Worm (Caenorhabditis elegans) whole organism, L3 larva: ENCODE measurements around the gene fbxa-172.
"Not testable (repeated sequence)": the region's sequence is repeated elsewhere in the genome, so short reads cannot be mapped to it uniquely, and the experiment has no call there.

Experiments
- R02D3.7 ChIP-seq: fragments of 150-350 bp; optimal IDR thresholded peaks from 2 replicates; lab custom pipeline; 2014; ENCODE audit warnings: missing biosample characterization, missing genetic modification characterization
- ZK546.5 ChIP-seq: sonication (generic microtip); optimal IDR thresholded peaks from 2 replicates; lab custom pipeline; 2017; ENCODE audit warnings: missing biosample characterization, missing genetic modification characterization
- aly-2 ChIP-seq: fragments of 150-350 bp; optimal IDR thresholded peaks from 2 replicates; lab custom pipeline; 2014; ENCODE audit warnings: missing biosample characterization, missing genetic modification characterization
- ama-1 ChIP-seq: fragments of 150-350 bp; optimal IDR thresholded peaks from 2 replicates; lab custom pipeline; 2018
- ceh-16 ChIP-seq: sonication (generic microtip); optimal IDR thresholded peaks from 2 replicates; lab custom pipeline; 2017; ENCODE audit warnings: missing biosample characterization, missing genetic modification characterization
- ceh-28 ChIP-seq: fragments of 150-350 bp; optimal IDR thresholded peaks from 2 replicates; lab custom pipeline; 2014; ENCODE audit warnings: missing biosample characterization, missing genetic modification reagents, missing genetic modification characterization
- ceh-82 ChIP-seq: fragments of 150-350 bp; optimal IDR thresholded peaks from 2 replicates; lab custom pipeline; 2014; ENCODE audit warnings: missing biosample characterization, missing genetic modification characterization
- egl-5 ChIP-seq: fragments of 150-350 bp; optimal IDR thresholded peaks from 2 replicates; lab custom pipeline; 2017; ENCODE audit warnings: missing biosample characterization, missing genetic modification reagents, missing genetic modification characterization, inconsistent platforms
- elt-1 ChIP-seq: fragments of 150-350 bp; optimal IDR thresholded peaks from 2 replicates; lab custom pipeline; 2014; ENCODE audit warnings: missing biosample characterization, missing genetic modification characterization
- eor-1 ChIP-seq, 2 experiments: fragments of 150-350 bp; optimal IDR thresholded peaks; 2 replicates each; lab custom pipeline; 2014 to 2018; ENCODE audit warnings: missing biosample characterization in 2 of 2, missing genetic modification characterization in 2 of 2
- fkh-10 ChIP-seq: sonication (generic microtip); optimal IDR thresholded peaks from 2 replicates; lab custom pipeline; 2017; ENCODE audit warnings: missing biosample characterization, missing genetic modification reagents, missing genetic modification characterization
- fkh-2 ChIP-seq: fragments of 150-350 bp; optimal IDR thresholded peaks from 2 replicates; lab custom pipeline; 2014; ENCODE audit warnings: missing biosample characterization, missing genetic modification reagents, missing genetic modification characterization
- fos-1 ChIP-seq: fragments of 150-350 bp; optimal IDR thresholded peaks from 2 replicates; lab custom pipeline; 2014; ENCODE audit warnings: missing biosample characterization, missing genetic modification characterization
- hmg-11 ChIP-seq: sonication (generic microtip); optimal IDR thresholded peaks from 2 replicates; lab custom pipeline; 2016; ENCODE audit warnings: missing genetic modification characterization, missing compliant biosample characterization
- jun-1 ChIP-seq: fragments of 150-350 bp; optimal IDR thresholded peaks from 2 replicates; lab custom pipeline; 2014; ENCODE audit warnings: missing biosample characterization, missing genetic modification reagents, missing genetic modification characterization
- lin-15B ChIP-seq: fragments of 150-350 bp; optimal IDR thresholded peaks from 2 replicates; lab custom pipeline; 2014; ENCODE audit warnings: missing biosample characterization, missing genetic modification characterization
- lsy-12 ChIP-seq: sonication (generic microtip); optimal IDR thresholded peaks from 2 replicates; lab custom pipeline; 2016; ENCODE audit warnings: mild to moderate bottlenecking, missing genetic modification characterization, missing compliant biosample characterization
- nfya-1 ChIP-seq: sonication (generic microtip); optimal IDR thresholded peaks from 2 replicates; lab custom pipeline; 2017; ENCODE audit warnings: missing genetic modification characterization, mild to moderate bottlenecking, missing compliant biosample characterization, antibody characterized with exemption, moderate library complexity; ENCODE audit not compliant: insufficient read depth
- nhr-11 ChIP-seq: fragments of 150-350 bp; optimal IDR thresholded peaks from 2 replicates; lab custom pipeline; 2014; ENCODE audit warnings: missing biosample characterization, missing genetic modification characterization
- nhr-12 ChIP-seq: fragments of 150-350 bp; optimal IDR thresholded peaks from 2 replicates; lab custom pipeline; 2014; ENCODE audit warnings: missing biosample characterization, missing genetic modification characterization
- nhr-23 ChIP-seq: fragments of 150-350 bp; optimal IDR thresholded peaks from 2 replicates; lab custom pipeline; 2014; ENCODE audit warnings: missing biosample characterization, missing genetic modification reagents, missing genetic modification characterization
- nhr-237 ChIP-seq: fragments of 150-350 bp; optimal IDR thresholded peaks from 2 replicates; lab custom pipeline; 2014; ENCODE audit warnings: missing biosample characterization, missing genetic modification characterization
- nhr-25 ChIP-seq: sonication (generic microtip); optimal IDR thresholded peaks from 2 replicates; lab custom pipeline; 2017; ENCODE audit warnings: missing biosample characterization, missing genetic modification characterization
- nhr-28 ChIP-seq: fragments of 150-350 bp; optimal IDR thresholded peaks from 2 replicates; lab custom pipeline; 2014; ENCODE audit warnings: missing biosample characterization, missing genetic modification characterization
- nhr-43 ChIP-seq: sonication (generic microtip); optimal IDR thresholded peaks from 2 replicates; lab custom pipeline; 2016; ENCODE audit warnings: mild to moderate bottlenecking, missing genetic modification characterization, missing compliant biosample characterization; ENCODE audit not compliant: poor library complexity, severe bottlenecking
- nhr-76 ChIP-seq: fragments of 150-350 bp; sonication (generic microtip); optimal IDR thresholded peaks from 5 replicates; lab custom pipeline; 2014; ENCODE audit warnings: missing biosample characterization, missing genetic modification characterization
- nhr-77 ChIP-seq: fragments of 150-350 bp; optimal IDR thresholded peaks from 2 replicates; lab custom pipeline; 2014; ENCODE audit warnings: missing biosample characterization, missing genetic modification characterization
- pha-4 ChIP-seq: fragments of 150-350 bp; optimal IDR thresholded peaks from 2 replicates; lab custom pipeline; 2014; ENCODE audit warnings: missing biosample characterization, missing genetic modification reagents, missing genetic modification characterization
- snpc-4 ChIP-seq: fragments of 150-350 bp; optimal IDR thresholded peaks from 2 replicates; lab custom pipeline; 2014; ENCODE audit warnings: missing biosample characterization, missing genetic modification characterization
- unc-39 ChIP-seq: sonication (generic microtip); optimal IDR thresholded peaks from 4 replicates; lab custom pipeline; 2017; ENCODE audit warnings: missing biosample characterization, missing genetic modification characterization
- zag-1 ChIP-seq: fragments of 150-350 bp; optimal IDR thresholded peaks from 2 replicates; lab custom pipeline; 2014; ENCODE audit warnings: missing biosample characterization, missing genetic modification characterization
- ztf-11 ChIP-seq: fragments of 150-350 bp; optimal IDR thresholded peaks from 2 replicates; lab custom pipeline; 2014; ENCODE audit warnings: missing biosample characterization, missing genetic modification characterization
- ztf-4 ChIP-seq: fragments of 150-350 bp; optimal IDR thresholded peaks from 2 replicates; lab custom pipeline; 2014; ENCODE audit warnings: missing biosample characterization, missing genetic modification characterization

The fbxa-172 gene

ce11 chrV:17558377-17558776 lies 669 bp upstream of the fbxa-172 start, which contains the start of gene fbxa-174:
Gene fbxa-174, minus strand, starts transcription at chrV:17558477.
- no peak for TF ChIP-seq hmg-11 (tag; lab: Kevin White, UChicago)
- no peak for TF ChIP-seq elt-1 (tag; lab: Kevin White, UChicago)
- TF ChIP-seq pha-4: no peak
- TF ChIP-seq nhr-28 (tag; lab: Kevin White, UChicago): no peak
- no peak for TF ChIP-seq ceh-16
- TF ChIP-seq R02D3.7 (tag; lab: Kevin White, UChicago): no peak
- TF ChIP-seq nhr-77 (tag; lab: Kevin White, UChicago): no peak
- TF ChIP-seq ZK546.5: no peak
- no peak for TF ChIP-seq lin-15B (tag; lab: Kevin White, UChicago)
- no peak for TF ChIP-seq fkh-10 (GFP tag; lab: Kevin White, UChicago)
- TF ChIP-seq fkh-2 (tag; lab: Kevin White, UChicago): no peak
- no peak for TF ChIP-seq nhr-43 (tag; lab: Kevin White, UChicago)
- no peak for TF ChIP-seq aly-2 (tag; lab: Kevin White, UChicago)
- TF ChIP-seq nhr-237 (tag; lab: Kevin White, UChicago): no peak
- TF ChIP-seq fos-1 (tag; lab: Kevin White, UChicago): no peak
- no peak for TF ChIP-seq ztf-4 (tag; lab: Kevin White, UChicago)
- no peak for TF ChIP-seq ceh-28 (tag; lab: Kevin White, UChicago)

DNA sequence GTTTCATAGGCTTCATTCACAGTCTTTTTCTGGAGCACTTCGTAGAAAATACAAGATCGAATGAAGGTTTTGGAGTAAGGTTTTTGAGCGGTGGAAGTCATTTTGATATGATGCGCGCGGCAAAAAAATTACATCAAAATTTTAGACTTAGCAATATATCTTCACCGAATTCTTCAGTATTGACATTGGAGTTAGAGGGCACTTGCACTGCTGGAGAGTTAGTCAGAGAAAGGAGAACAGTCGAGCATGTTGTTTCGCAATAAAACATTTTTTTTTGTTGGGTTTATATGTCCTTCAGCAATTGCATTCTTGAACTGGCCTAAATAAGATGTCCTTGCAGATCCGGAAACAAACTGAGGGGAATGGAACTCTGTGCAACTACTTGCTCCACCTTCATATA lies 6.9 kb downstream of the fbxa-172 start, which contains the start of gene fbxa-171:
Gene fbxa-171 (minus strand): TSS at position 101 of the 400 bp plus-strand sequence.
- TF ChIP-seq lin-15B (tag; lab: Kevin White, UChicago) (no peak), nhr-11 (tag; lab: Kevin White, UChicago) (no peak), fos-1 (tag; lab: Kevin White, UChicago) (no peak), hmg-11 (tag; lab: Kevin White, UChicago) (no peak), zag-1 (tag; lab: Kevin White, UChicago) (no peak), egl-5 (tag; lab: Kevin White, UChicago) (no peak), fkh-10 (GFP tag; lab: Kevin White, UChicago) (no peak), nhr-77 (tag; lab: Kevin White, UChicago) (no peak), nhr-76 (tag; lab: Kevin White, UChicago) (no peak), ceh-82 (no peak)

DNA sequence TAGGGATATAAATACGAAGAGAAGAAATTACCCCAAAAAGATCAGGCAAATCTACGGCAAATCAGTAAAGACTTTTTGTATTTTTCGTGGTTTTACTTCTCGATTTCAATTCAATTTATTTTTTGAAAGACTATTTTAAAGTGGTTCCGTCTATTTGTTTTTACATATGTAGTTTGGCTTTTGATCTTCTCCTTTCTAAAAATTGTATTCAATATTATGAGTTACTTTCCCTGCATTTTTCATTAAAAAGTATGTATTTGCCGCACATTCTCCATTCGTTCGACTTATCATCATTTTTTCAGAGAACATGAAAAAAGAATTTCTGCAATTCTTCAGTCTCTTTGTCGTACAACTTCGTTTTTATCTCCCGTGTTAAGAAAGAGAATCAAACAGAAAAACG lies 7.8 kb downstream of the fbxa-172 start, which contains the start of gene C38D9.2:
Gene C38D9.2 (plus strand): TSS at position 301 of the 400 bp plus-strand sequence.
- TF ChIP-seq ZK546.5: no peak
- no peak for TF ChIP-seq lsy-12
- TF ChIP-seq snpc-4 (tag; lab: Kevin White, UChicago): no peak
- no peak for TF ChIP-seq ztf-4 (tag; lab: Kevin White, UChicago)

- TF ChIP-seq nhr-237 (tag; lab: Kevin White, UChicago) (no peak), nfya-1 (tag; lab: Kevin White, UChicago) (no peak), ceh-16 (no peak), unc-39 (tag; lab: Kevin White, UChicago) (no peak), nhr-12 (tag; lab: Kevin White, UChicago) (no peak), eor-1 (tag; optimal IDR thresholded peaks at IDR 0.05; lab: Kevin White, UChicago) (no peak), ztf-11 (tag; lab: Kevin White, UChicago) (no peak), zag-1 (tag; lab: Kevin White, UChicago) (no peak), jun-1 (tag; lab: Kevin White, UChicago) (no peak), pha-4 (no peak), nhr-23 (tag; lab: Kevin White, UChicago) (no peak), fkh-2 (tag; lab: Kevin White, UChicago) (no peak), ama-1 (lab: Kevin White, UChicago) (no peak), nhr-25 (tag; lab: Kevin White, UChicago) (no peak), lsy-12 (no peak)
- TF ChIP-seq, all 47 proteins: peak for 0
These were observed 21.0 kb downstream of the fbxa-172 start for ce11 chrV:17580017-17580416.

- TF ChIP-seq R02D3.7 (tag; lab: Kevin White, UChicago); ceh-16; fos-1 (tag; lab: Kevin White, UChicago): not testable (repeated sequence)
These were observed 25.4 kb downstream of the fbxa-172 start, which contains the start of gene fbxa-133 for ce11 chrV:17584352-17584843. Gene fbxa-133, plus strand, starts transcription at chrV:17584793.
